Worm (Caenorhabditis elegans) whole organism, L3 larva: ENCODE results near the gene F16G10.9.

ENCODE experiments used
- ama-1 ChIP-seq: fragments of 150-350 bp; optimal IDR thresholded peaks from 2 replicates; lab custom pipeline; 2018
- lin-15B ChIP-seq: fragments of 150-350 bp; optimal IDR thresholded peaks from 2 replicates; lab custom pipeline; 2014; ENCODE audit warnings: missing biosample characterization, missing genetic modification characterization
- nhr-12 ChIP-seq: fragments of 150-350 bp; optimal IDR thresholded peaks from 2 replicates; lab custom pipeline; 2014; ENCODE audit warnings: missing biosample characterization, missing genetic modification characterization
- nhr-67 ChIP-seq: fragments of 150-350 bp; optimal IDR thresholded peaks from 2 replicates; lab custom pipeline; 2014; ENCODE audit warnings: missing biosample characterization, missing genetic modification characterization

DNA sequence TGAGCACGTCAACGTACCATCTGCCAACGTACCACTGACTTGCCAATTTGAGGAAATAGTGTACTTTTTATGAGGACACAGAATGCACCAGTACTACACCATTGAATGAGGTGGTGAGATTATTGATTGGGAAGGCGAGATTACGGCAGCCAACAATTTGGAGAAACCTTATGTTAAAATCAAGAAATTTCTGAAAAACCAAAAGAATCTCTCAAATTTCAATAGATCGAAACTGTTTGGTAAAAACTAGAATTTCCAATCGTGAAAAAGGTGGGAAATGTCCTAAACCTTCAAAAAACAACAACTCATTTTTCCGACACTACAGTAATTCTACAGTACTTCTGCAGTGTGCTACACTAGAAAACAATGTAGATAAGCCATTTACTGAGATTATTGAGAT, 46.6 kb upstream of the F16G10.9 start, which contains the start of gene ceh-86:
- TF ChIP-seq ama-1 (lab: Kevin White, UChicago) (no peak), lin-15B (tag; lab: Kevin White, UChicago) (no peak), nhr-12 (no peak), nhr-67 (tag; lab: Kevin White, UChicago) (no peak)
